Fruit fly (Drosophila melanogaster) whole organism, embryonic: ENCODE data around the gene GstD4.

ENCODE experiments used
- Atf3 ChIP-seq: fragments of 200-800 bp; sonication (Bioruptor generic); optimal IDR thresholded peaks from 3 replicates; lab custom pipeline; 2016; ENCODE audit warnings: missing biosample characterization, missing genetic modification characterization
- CG10209 ChIP-seq: fragments of 200-800 bp; sonication (Bioruptor generic); optimal IDR thresholded peaks from 3 replicates; lab custom pipeline; 2017; ENCODE audit warnings: missing biosample characterization, mild to moderate bottlenecking, missing genetic modification characterization, missing genetic modification reagents
- CG11247 ChIP-seq: fragments of 200-800 bp; sonication (Bioruptor generic); IDR thresholded peaks from 2 replicates; pipeline ENCODE4 v1.3.6; 2022; ENCODE audit warnings: missing biosample characterization, missing genetic modification characterization
- CG11560 ChIP-seq: fragments of 200-800 bp; sonication (Bioruptor generic); IDR thresholded peaks from 3 replicates; pipeline ENCODE4 v1.3.6; 2022; ENCODE audit warnings: missing biosample characterization, missing genetic modification characterization
- CG12391 ChIP-seq: fragments of 200-800 bp; sonication (Bioruptor generic); optimal IDR thresholded peaks from 3 replicates; lab custom pipeline; 2018; ENCODE audit warnings: missing biosample characterization, mild to moderate bottlenecking, missing genetic modification characterization, moderate library complexity
- CG13287 ChIP-seq: fragments of 200-800 bp; sonication (Bioruptor generic); IDR thresholded peaks from 2 replicates; pipeline ENCODE4 v1.3.6; 2022; ENCODE audit warnings: missing biosample characterization, missing genetic modification characterization; ENCODE audit not compliant: partially characterized antibody
- CG13296 ChIP-seq: fragments of 200-800 bp; sonication (Bioruptor generic); optimal IDR thresholded peaks from 3 replicates; lab custom pipeline; 2018; ENCODE audit warnings: missing biosample characterization, mild to moderate bottlenecking, missing genetic modification characterization
- CG14014 ChIP-seq: fragments of 200-800 bp; sonication (Bioruptor generic); IDR thresholded peaks from 2 replicates; pipeline ENCODE4 v1.3.6; 2022; ENCODE audit warnings: missing biosample characterization, missing genetic modification characterization
- CG14710 ChIP-seq: fragments of 200-800 bp; sonication (Bioruptor generic); optimal IDR thresholded peaks from 3 replicates; lab custom pipeline; 2019; ENCODE audit warnings: missing biosample characterization, mild to moderate bottlenecking, missing genetic modification characterization, moderate library complexity
- CG1647 ChIP-seq: fragments of 200-800 bp; sonication (Bioruptor generic); optimal IDR thresholded peaks from 3 replicates; lab custom pipeline; 2016; ENCODE audit warnings: missing biosample characterization, missing genetic modification characterization
- CG17912 ChIP-seq: fragments of 200-800 bp; sonication (Bioruptor generic); optimal IDR thresholded peaks from 2 replicates; lab custom pipeline; 2018; ENCODE audit warnings: missing biosample characterization, mild to moderate bottlenecking, missing genetic modification characterization
- CG18764 ChIP-seq: fragments of 200-800 bp; sonication (Bioruptor generic); optimal IDR thresholded peaks from 3 replicates; lab custom pipeline; 2016; ENCODE audit warnings: missing biosample characterization, missing genetic modification characterization
- CG2129 ChIP-seq: fragments of 200-800 bp; sonication (Bioruptor generic); IDR thresholded peaks from 2 replicates; pipeline ENCODE4 v1.3.6; 2022; ENCODE audit warnings: missing biosample characterization, missing genetic modification characterization; ENCODE audit not compliant: partially characterized antibody
- CG3407 ChIP-seq: fragments of 200-800 bp; sonication (Bioruptor generic); optimal IDR thresholded peaks from 2 replicates; lab custom pipeline; 2018; ENCODE audit warnings: missing biosample characterization, mild to moderate bottlenecking, missing genetic modification characterization
- CG34224 ChIP-seq: fragments of 200-800 bp; sonication (Bioruptor generic); IDR thresholded peaks from 3 replicates; pipeline ENCODE4 v1.3.6; 2022; ENCODE audit warnings: missing biosample characterization, missing genetic modification characterization; ENCODE audit not compliant: partially characterized antibody
- CG4328 ChIP-seq: fragments of 200-800 bp; sonication (Bioruptor generic); optimal IDR thresholded peaks from 3 replicates; lab custom pipeline; 2017; ENCODE audit warnings: missing biosample characterization, missing genetic modification reagents, missing genetic modification characterization
- CG4617 ChIP-seq: fragments of 200-800 bp; sonication (Bioruptor generic); optimal IDR thresholded peaks from 3 replicates; lab custom pipeline; 2016; ENCODE audit warnings: missing biosample characterization, missing genetic modification characterization, borderline replicate concordance
- CG8290 ChIP-seq, 3 experiments: fragments of 200-800 bp; sonication (Bioruptor generic); optimal IDR thresholded peaks; 2 replicates each; lab custom pipeline; 2016 to 2019; ENCODE audit warnings: missing biosample characterization in 3 of 3, missing genetic modification characterization in 3 of 3, mild to moderate bottlenecking in 2 of 3, moderate library complexity in 1 of 3
- CG9437 ChIP-seq: fragments of 200-800 bp; sonication (Bioruptor generic); optimal IDR thresholded peaks from 2 replicates; lab custom pipeline; 2018; ENCODE audit warnings: missing biosample characterization, mild to moderate bottlenecking, missing genetic modification characterization
- CG9609 ChIP-seq: fragments of 200-800 bp; sonication (Bioruptor generic); optimal IDR thresholded peaks from 3 replicates; lab custom pipeline; 2016; ENCODE audit warnings: missing biosample characterization, missing genetic modification characterization
- CHES-1-like ChIP-seq: fragments of 200-800 bp; sonication (Bioruptor generic); optimal IDR thresholded peaks from 2 replicates; lab custom pipeline; 2016; ENCODE audit warnings: missing biosample characterization, missing genetic modification characterization
- Dll ChIP-seq: fragments of 200-800 bp; sonication (Bioruptor generic); IDR thresholded peaks from 4 replicates; pipeline ENCODE4 v1.3.6; 2022; ENCODE audit warnings: missing biosample characterization, missing genetic modification characterization; ENCODE audit not compliant: partially characterized antibody
- Doc3 ChIP-seq: fragments of 200-800 bp; sonication (Bioruptor generic); IDR thresholded peaks from 3 replicates; pipeline ENCODE4 v1.3.6; 2022; ENCODE audit warnings: missing biosample characterization, missing genetic modification characterization; ENCODE audit not compliant: partially characterized antibody
- Dp ChIP-seq: fragments of 200-800 bp; sonication (Bioruptor generic); optimal IDR thresholded peaks from 2 replicates; lab custom pipeline; 2018; ENCODE audit warnings: missing biosample characterization, mild to moderate bottlenecking, missing genetic modification characterization, moderate library complexity
- HLH54F ChIP-seq: fragments of 200-800 bp; sonication (Bioruptor generic); optimal IDR thresholded peaks from 3 replicates; lab custom pipeline; 2016; ENCODE audit warnings: missing biosample characterization, missing genetic modification characterization
- HmgZ ChIP-seq: fragments of 200-800 bp; sonication (Bioruptor generic); optimal IDR thresholded peaks from 2 replicates; lab custom pipeline; 2018; ENCODE audit warnings: missing biosample characterization, mild to moderate bottlenecking, missing genetic modification characterization
- Hmx ChIP-seq: fragments of 200-800 bp; sonication (Bioruptor generic); optimal IDR thresholded peaks from 2 replicates; lab custom pipeline; 2016; ENCODE audit warnings: missing biosample characterization, missing genetic modification characterization
- Hr51 ChIP-seq, 2 experiments: fragments of 200-800 bp; sonication (Bioruptor generic); optimal IDR thresholded peaks; 2 replicates in 1 of 2; 3 replicates in 1 of 2; lab custom pipeline; 2016 to 2018; ENCODE audit warnings: missing biosample characterization in 2 of 2, missing genetic modification characterization in 2 of 2, mild to moderate bottlenecking in 1 of 2, moderate library complexity in 1 of 2
- Lim3 ChIP-seq: fragments of 200-800 bp; sonication (Bioruptor generic); IDR thresholded peaks from 2 replicates; pipeline ENCODE4 v1.3.6; 2022; ENCODE audit warnings: missing biosample characterization, missing genetic modification characterization
- Mrtf ChIP-seq: fragments of 200-800 bp; sonication (Bioruptor generic); IDR thresholded peaks from 3 replicates; pipeline ENCODE4 v1.3.6; 2022; ENCODE audit warnings: missing biosample characterization, missing genetic modification characterization
- Oaz ChIP-seq: fragments of 200-800 bp; sonication (Bioruptor generic); IDR thresholded peaks from 2 replicates; pipeline ENCODE4 v1.3.6; 2022; ENCODE audit warnings: missing biosample characterization, missing genetic modification characterization
- TFAM ChIP-seq: fragments of 200-800 bp; sonication (Bioruptor generic); optimal IDR thresholded peaks from 2 replicates; lab custom pipeline; 2017; ENCODE audit warnings: missing biosample characterization, missing genetic modification characterization, inconsistent platforms
- abd-A ChIP-seq: fragments of 200-800 bp; sonication (Bioruptor generic); optimal IDR thresholded peaks from 3 replicates; lab custom pipeline; 2019; ENCODE audit warnings: missing biosample characterization, mild to moderate bottlenecking, missing genetic modification characterization, moderate library complexity
- bbx ChIP-seq: fragments of 200-800 bp; sonication (Bioruptor generic); IDR thresholded peaks from 2 replicates; pipeline ENCODE4 v1.3.6; 2022; ENCODE audit warnings: missing biosample characterization, missing genetic modification characterization; ENCODE audit not compliant: partially characterized antibody
- ci ChIP-seq: fragments of 200-800 bp; sonication (Bioruptor generic); IDR thresholded peaks from 3 replicates; pipeline ENCODE4 v1.3.6; 2022; ENCODE audit warnings: missing biosample characterization, missing genetic modification characterization
- disco-r ChIP-seq: fragments of 200-800 bp; sonication (Bioruptor generic); optimal IDR thresholded peaks from 2 replicates; lab custom pipeline; 2016; ENCODE audit warnings: missing biosample characterization, missing genetic modification characterization
- dysf ChIP-seq: fragments of 200-800 bp; sonication (Bioruptor generic); IDR thresholded peaks from 3 replicates; pipeline ENCODE4 v1.3.6; 2022; ENCODE audit warnings: missing biosample characterization, missing genetic modification characterization
- esg ChIP-seq: fragments of 200-800 bp; sonication (Bioruptor generic); conservative IDR thresholded peaks from 2 replicates; pipeline ENCODE4 v1.3.6; 2022; ENCODE audit warnings: missing biosample characterization, missing genetic modification characterization
- gt ChIP-seq: fragments of 200-800 bp; sonication (Bioruptor generic); IDR thresholded peaks from 2 replicates; pipeline ENCODE4 v1.3.6; 2022; ENCODE audit warnings: missing biosample characterization, missing genetic modification characterization
- insv ChIP-seq, 2 experiments: fragments of 200-800 bp; sonication (Bioruptor generic); optimal IDR thresholded peaks; 3 replicates each; lab custom pipeline; 2016 to 2018; ENCODE audit warnings: missing biosample characterization in 2 of 2, missing genetic modification characterization in 2 of 2
- lbe ChIP-seq: fragments of 200-800 bp; sonication (Bioruptor generic); optimal IDR thresholded peaks from 2 replicates; lab custom pipeline; 2016; ENCODE audit warnings: missing biosample characterization, mild to moderate bottlenecking, missing genetic modification characterization
- oc ChIP-seq: fragments of 200-800 bp; sonication (Bioruptor generic); optimal IDR thresholded peaks from 2 replicates; lab custom pipeline; 2018; ENCODE audit warnings: missing biosample characterization, mild to moderate bottlenecking, missing genetic modification characterization, moderate library complexity
- phol ChIP-seq: fragments of 200-800 bp; sonication (Bioruptor generic); optimal IDR thresholded peaks from 3 replicates; lab custom pipeline; 2018; ENCODE audit warnings: missing biosample characterization, mild to moderate bottlenecking, missing genetic modification characterization, moderate library complexity
- sna ChIP-seq: fragments of 200-800 bp; sonication (Bioruptor generic); IDR thresholded peaks from 2 replicates; pipeline ENCODE4 v1.3.6; 2022; ENCODE audit warnings: missing biosample characterization, missing genetic modification characterization; ENCODE audit not compliant: partially characterized antibody
- sqz ChIP-seq: fragments of 200-800 bp; sonication (Bioruptor generic); optimal IDR thresholded peaks from 3 replicates; lab custom pipeline; 2018; ENCODE audit warnings: missing biosample characterization, mild to moderate bottlenecking, missing genetic modification characterization
- tgo ChIP-seq: fragments of 200-800 bp; sonication (Bioruptor generic); IDR thresholded peaks from 3 replicates; pipeline ENCODE4 v1.3.6; 2022; ENCODE audit warnings: missing biosample characterization, missing genetic modification characterization
- tio ChIP-seq: fragments of 200-800 bp; sonication (Bioruptor generic); optimal IDR thresholded peaks from 2 replicates; lab custom pipeline; 2017; ENCODE audit warnings: missing biosample characterization, missing genetic modification characterization, inconsistent platforms
- trem ChIP-seq: fragments of 200-800 bp; optimal IDR thresholded peaks from 3 replicates; lab custom pipeline; 2019; ENCODE audit warnings: missing biosample characterization, mild to moderate bottlenecking, missing genetic modification characterization, moderate library complexity
- vfl ChIP-seq: fragments of 200-800 bp; sonication (Bioruptor generic); optimal IDR thresholded peaks from 2 replicates; lab custom pipeline; 2016; ENCODE audit warnings: missing biosample characterization, missing genetic modification characterization
- zf30C ChIP-seq: fragments of 200-800 bp; sonication (Bioruptor generic); optimal IDR thresholded peaks from 3 replicates; lab custom pipeline; 2018; ENCODE audit warnings: missing biosample characterization, mild to moderate bottlenecking, missing genetic modification characterization

The GstD4 gene

DNA sequence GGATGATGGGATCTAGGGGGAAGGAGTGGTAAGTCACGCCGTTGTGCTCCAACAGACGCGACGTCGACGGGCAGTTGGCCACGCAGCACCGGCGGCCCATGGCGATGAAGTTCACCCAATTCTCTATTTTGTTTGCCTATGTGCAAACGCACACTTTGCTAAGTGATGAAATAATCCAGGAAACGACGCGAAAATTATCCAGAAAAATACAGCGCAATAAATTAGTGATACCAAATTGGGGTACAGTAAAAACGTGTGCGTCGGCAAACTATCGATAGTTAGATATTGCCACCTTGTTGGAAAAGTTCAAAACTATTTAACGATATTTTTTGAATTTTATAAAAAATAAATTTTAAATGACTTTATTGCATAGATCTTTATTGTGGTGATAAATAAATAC is 17.9 kb upstream of the GstD4 start, which contains the start of gene MBD-R2 (continued):
- no peak for TF ChIP-seq TFAM (GFP tag; lab: Kevin White, UChicago)
- no peak for TF ChIP-seq CG8290 (GFP tag; optimal IDR thresholded peaks at IDR 0.05; lab: Kevin White, UChicago)
- no peak for TF ChIP-seq CG8290 (tag; optimal IDR thresholded peaks at IDR 0.05; lab: Kevin White, UChicago)
- no peak for TF ChIP-seq HLH54F (GFP tag; lab: Kevin White, UChicago)
- TF ChIP-seq lbe (GFP tag; lab: Kevin White, UChicago) = peak; percentile 9
- no peak for TF ChIP-seq tio (GFP tag; lab: Kevin White, UChicago)
- no peak for TF ChIP-seq CG18764 (GFP tag; lab: Kevin White, UChicago)
- TF ChIP-seq CG3407 (GFP tag; lab: Kevin White, UChicago) = no peak
- no peak for TF ChIP-seq vfl (GFP tag; lab: Kevin White, UChicago)
- TF ChIP-seq CG34224 (GFP tag; lab: Robert Waterston, UW) = peak; percentile 66; the same call in 2 of the 3 replicates
- no peak for TF ChIP-seq Oaz (GFP tag; lab: Robert Waterston, UW)
- TF ChIP-seq CG2129 (GFP tag; lab: Robert Waterston, UW) = peak; percentile 51
- TF ChIP-seq bbx = peak; percentile 61
- 0 out of 3 replicates have a peak, but pooled peaks have one; percentile 33 for TF ChIP-seq ci
- TF ChIP-seq CG14710 (tag; lab: Kevin White, UChicago) = peak; percentile 46
- no peak for TF ChIP-seq CG10209 (GFP tag; lab: Kevin White, UChicago)
- peak; percentile 94 for TF ChIP-seq CG4617
- TF ChIP-seq CG12391 = peak; percentile 34
- no peak for TF ChIP-seq zf30C
- no peak for TF ChIP-seq Atf3 (GFP tag; lab: Kevin White, UChicago)
- peak; percentile 47 for TF ChIP-seq HmgZ (tag; lab: Kevin White, UChicago)
- TF ChIP-seq CG11560 (tag; lab: Robert Waterston, UW) = no peak
- no peak for TF ChIP-seq CG17912
- TF ChIP-seq disco-r (GFP tag; lab: Kevin White, UChicago) = no peak
- no peak for TF ChIP-seq sqz (GFP tag; lab: Kevin White, UChicago)
- peak; percentile 78 for TF ChIP-seq Dll (GFP tag; lab: Robert Waterston, UW)
- no peak for TF ChIP-seq CHES-1-like
- TF ChIP-seq phol (tag; lab: Kevin White, UChicago) = peak; percentile 20
- TF ChIP-seq tgo (GFP tag; lab: Robert Waterston, UW) = no peak
- no peak for TF ChIP-seq CG13296
- no peak for TF ChIP-seq gt (GFP tag; lab: Robert Waterston, UW)
- no peak for TF ChIP-seq CG9609 (GFP tag; lab: Kevin White, UChicago)
- no peak for TF ChIP-seq CG14014 (GFP tag; lab: Robert Waterston, UW)
- TF ChIP-seq esg (GFP tag; lab: Robert Waterston, UW) = no peak
- TF ChIP-seq CG1647 (GFP tag; lab: Kevin White, UChicago) = no peak
- no peak for TF ChIP-seq Mrtf (GFP tag; lab: Robert Waterston, UW)
- TF ChIP-seq dysf = no peak
- peak; percentile 56; the same call in 2 of the 3 replicates for TF ChIP-seq Doc3 (GFP tag; lab: Robert Waterston, UW)
- no peak for TF ChIP-seq CG11247 (GFP tag; lab: Robert Waterston, UW)
- no peak for TF ChIP-seq Hmx (GFP tag; lab: Kevin White, UChicago)
- TF ChIP-seq trem = peak; percentile 63
- peak; percentile 67 for TF ChIP-seq Dp (GFP tag; lab: Kevin White, UChicago)
- TF ChIP-seq CG4328 (GFP tag; lab: Kevin White, UChicago) = no peak
- TF ChIP-seq CG9437 (GFP tag; lab: Kevin White, UChicago) = no peak
- no peak for TF ChIP-seq abd-A (tag; lab: Kevin White, UChicago)
- TF ChIP-seq Hr51 (GFP tag; optimal IDR thresholded peaks at IDR 0.05; lab: Kevin White, UChicago) = peak in 1 of 2 experiments; percentile 3
- no peak for TF ChIP-seq insv (GFP tag; optimal IDR thresholded peaks at IDR 0.05; lab: Kevin White, UChicago)
- no peak for TF ChIP-seq Lim3 (GFP tag; lab: Robert Waterston, UW)
- no peak for TF ChIP-seq oc
- peak; percentile 84 for TF ChIP-seq CG13287 (GFP tag; lab: Robert Waterston, UW)
- peak; percentile 42; the same call in 1 of the 2 replicates for TF ChIP-seq sna (GFP tag; lab: Robert Waterston, UW)
